Fruit fly (Drosophila melanogaster) whole organism, embryonic: ENCODE data around the gene Chchd2.

Experiments used
- Atf3 ChIP-seq: fragments of 200-800 bp; sonication (Bioruptor generic); optimal IDR thresholded peaks from 3 replicates; lab custom pipeline; 2016; ENCODE audit warnings: missing biosample characterization, missing genetic modification characterization
- CG10267 ChIP-seq: fragments of 200-800 bp; sonication (Bioruptor generic); optimal IDR thresholded peaks from 2 replicates; lab custom pipeline; 2018; ENCODE audit warnings: missing biosample characterization, mild to moderate bottlenecking, missing genetic modification characterization, moderate library complexity
- CG10654 ChIP-seq: fragments of 200-800 bp; sonication (Bioruptor generic); optimal IDR thresholded peaks from 2 replicates; lab custom pipeline; 2016; ENCODE audit warnings: missing biosample characterization, missing genetic modification characterization
- CG10979 ChIP-seq: fragments of 200-800 bp; sonication (Bioruptor generic); optimal IDR thresholded peaks from 2 replicates; lab custom pipeline; 2018; ENCODE audit warnings: missing biosample characterization, mild to moderate bottlenecking, missing genetic modification characterization, moderate library complexity
- CG11504 ChIP-seq: fragments of 200-800 bp; sonication (Bioruptor generic); optimal IDR thresholded peaks from 3 replicates; lab custom pipeline; 2019; ENCODE audit warnings: missing biosample characterization, mild to moderate bottlenecking, missing genetic modification characterization, moderate library complexity
- CG12769 ChIP-seq: fragments of 200-800 bp; sonication (Bioruptor generic); optimal IDR thresholded peaks from 2 replicates; lab custom pipeline; 2019; ENCODE audit warnings: missing biosample characterization, mild to moderate bottlenecking, missing genetic modification characterization, moderate library complexity
- CG14860 ChIP-seq: fragments of 200-800 bp; sonication (Bioruptor generic); IDR thresholded peaks from 3 replicates; pipeline ENCODE4 v1.3.6; 2022; ENCODE audit warnings: missing biosample characterization, missing genetic modification characterization; ENCODE audit not compliant: partially characterized antibody
- CG17186 ChIP-seq: fragments of 200-800 bp; sonication (Bioruptor generic); optimal IDR thresholded peaks from 3 replicates; lab custom pipeline; 2017; ENCODE audit warnings: missing biosample characterization, missing genetic modification reagents, missing genetic modification characterization
- CG3163 ChIP-seq: fragments of 200-800 bp; sonication (Bioruptor generic); optimal IDR thresholded peaks from 3 replicates; lab custom pipeline; 2016; ENCODE audit warnings: missing biosample characterization, missing genetic modification characterization
- CG3281 ChIP-seq: fragments of 200-800 bp; sonication (Bioruptor generic); optimal IDR thresholded peaks from 3 replicates; lab custom pipeline; 2017; ENCODE audit warnings: missing biosample characterization, mild to moderate bottlenecking, missing genetic modification characterization
- CG34422 ChIP-seq: fragments of 200-800 bp; sonication (Bioruptor generic); IDR thresholded peaks from 3 replicates; pipeline ENCODE4 v1.3.6; 2022; ENCODE audit warnings: missing biosample characterization, missing genetic modification characterization
- CG43689 ChIP-seq: fragments of 200-800 bp; sonication (Bioruptor generic); IDR thresholded peaks from 2 replicates; pipeline ENCODE4 v1.3.6; 2022; ENCODE audit warnings: missing biosample characterization, missing genetic modification characterization
- CG6854 ChIP-seq: fragments of 200-800 bp; sonication (Bioruptor generic); optimal IDR thresholded peaks from 3 replicates; lab custom pipeline; 2017; ENCODE audit warnings: missing biosample characterization, mild to moderate bottlenecking, missing genetic modification characterization
- CG7357 ChIP-seq: fragments of 200-800 bp; sonication (Bioruptor generic); IDR thresholded peaks from 3 replicates; pipeline ENCODE4 v1.3.6; 2022; ENCODE audit warnings: missing biosample characterization, missing genetic modification characterization
- CG8944 ChIP-seq: fragments of 200-800 bp; sonication (Bioruptor generic); optimal IDR thresholded peaks from 3 replicates; lab custom pipeline; 2016; ENCODE audit warnings: missing biosample characterization, missing genetic modification characterization
- CG9609 ChIP-seq: fragments of 200-800 bp; sonication (Bioruptor generic); optimal IDR thresholded peaks from 3 replicates; lab custom pipeline; 2016; ENCODE audit warnings: missing biosample characterization, missing genetic modification characterization
- Dad ChIP-seq: fragments of 200-800 bp; sonication (Bioruptor generic); optimal IDR thresholded peaks from 3 replicates; lab custom pipeline; 2016; ENCODE audit warnings: missing biosample characterization, missing genetic modification characterization
- Dbx ChIP-seq: fragments of 200-800 bp; sonication (Bioruptor generic); IDR thresholded peaks from 3 replicates; pipeline ENCODE4 v1.3.6; 2022; ENCODE audit warnings: missing biosample characterization, missing genetic modification characterization
- Dfd ChIP-seq, 2 experiments: fragments of >200 bp; optimal IDR thresholded peaks; 2 replicates each; lab custom pipeline; 2017; ENCODE audit warnings: missing biosample characterization in 2 of 2, missing genetic modification characterization in 2 of 2
- Doc2 ChIP-seq: fragments of 200-800 bp; sonication (Bioruptor generic); IDR thresholded peaks from 2 replicates; pipeline ENCODE4 v1.3.6; 2022; ENCODE audit warnings: missing biosample characterization, missing genetic modification characterization
- Fer1 ChIP-seq: fragments of 200-800 bp; sonication (Bioruptor generic); optimal IDR thresholded peaks from 2 replicates; lab custom pipeline; 2017; ENCODE audit warnings: missing biosample characterization, mild to moderate bottlenecking, missing genetic modification characterization
- H2.0 ChIP-seq: fragments of 200-800 bp; sonication (Bioruptor generic); IDR thresholded peaks from 2 replicates; pipeline ENCODE4 v1.3.6; 2022; ENCODE audit warnings: missing biosample characterization, missing genetic modification characterization
- Hr78 ChIP-seq, 2 experiments: fragments of 200-800 bp in 1 of 2; fragments of >200 bp in 1 of 2; sonication (Bioruptor generic) in 1 of 2; optimal IDR thresholded peaks; 2 replicates each; lab custom pipeline; 2017 to 2019; ENCODE audit warnings: missing biosample characterization in 2 of 2, missing genetic modification characterization in 2 of 2, mild to moderate bottlenecking in 1 of 2, moderate library complexity in 1 of 2
- Mrtf ChIP-seq: fragments of 200-800 bp; sonication (Bioruptor generic); IDR thresholded peaks from 3 replicates; pipeline ENCODE4 v1.3.6; 2022; ENCODE audit warnings: missing biosample characterization, missing genetic modification characterization
- Poxn ChIP-seq: fragments of 200-800 bp; sonication (Bioruptor generic); IDR thresholded peaks from 2 replicates; pipeline ENCODE4 v1.3.6; 2022; ENCODE audit warnings: missing biosample characterization, missing genetic modification characterization
- Sry-β ChIP-seq: fragments of 200-800 bp; sonication (Bioruptor generic); optimal IDR thresholded peaks from 2 replicates; lab custom pipeline; 2018; ENCODE audit warnings: missing biosample characterization, mild to moderate bottlenecking, missing genetic modification characterization, moderate library complexity
- Sry-δ ChIP-seq: fragments of 200-800 bp; sonication (Bioruptor generic); optimal IDR thresholded peaks from 2 replicates; lab custom pipeline; 2016; ENCODE audit warnings: missing biosample characterization, missing genetic modification characterization
- TFAM ChIP-seq: fragments of 200-800 bp; sonication (Bioruptor generic); optimal IDR thresholded peaks from 2 replicates; lab custom pipeline; 2017; ENCODE audit warnings: missing biosample characterization, missing genetic modification characterization, inconsistent platforms
- bbx ChIP-seq: fragments of 200-800 bp; sonication (Bioruptor generic); IDR thresholded peaks from 2 replicates; pipeline ENCODE4 v1.3.6; 2022; ENCODE audit warnings: missing biosample characterization, missing genetic modification characterization; ENCODE audit not compliant: partially characterized antibody
- bowl ChIP-seq: fragments of 200-800 bp; sonication (Bioruptor generic); IDR thresholded peaks from 2 replicates; pipeline ENCODE4 v1.3.6; 2022; ENCODE audit warnings: missing biosample characterization, missing genetic modification characterization
- bsh ChIP-seq, 2 experiments: fragments of 200-800 bp; sonication (Bioruptor generic); optimal IDR thresholded peaks; 2 replicates each; lab custom pipeline; 2017 to 2018; ENCODE audit warnings: mild to moderate bottlenecking in 2 of 2, missing biosample characterization in 2 of 2, missing genetic modification characterization in 2 of 2, moderate library complexity in 1 of 2
- cg ChIP-seq: fragments of 200-800 bp; sonication (Bioruptor generic); optimal IDR thresholded peaks from 3 replicates; lab custom pipeline; 2019; ENCODE audit warnings: missing biosample characterization, mild to moderate bottlenecking, missing genetic modification characterization, moderate library complexity
- chif ChIP-seq, 2 experiments: fragments of 200-800 bp; sonication (Bioruptor generic); optimal IDR thresholded peaks; 3 replicates each; lab custom pipeline; 2016; ENCODE audit warnings: missing biosample characterization in 2 of 2, missing genetic modification characterization in 2 of 2
- ci ChIP-seq: fragments of 200-800 bp; sonication (Bioruptor generic); IDR thresholded peaks from 3 replicates; pipeline ENCODE4 v1.3.6; 2022; ENCODE audit warnings: missing biosample characterization, missing genetic modification characterization
- cwo ChIP-seq: fragments of 200-800 bp; sonication (Bioruptor generic); optimal IDR thresholded peaks from 3 replicates; lab custom pipeline; 2017; ENCODE audit warnings: missing biosample characterization, missing genetic modification characterization, mild to moderate bottlenecking, moderate library complexity, missing genetic modification reagents
- emc ChIP-seq: fragments of 200-800 bp; sonication (Bioruptor generic); optimal IDR thresholded peaks from 2 replicates; lab custom pipeline; 2016; ENCODE audit warnings: missing biosample characterization, missing genetic modification characterization
- hkb ChIP-seq, 2 experiments: fragments of 200-800 bp in 1 of 2; fragments of >200 bp in 1 of 2; sonication (Bioruptor generic) in 1 of 2; IDR thresholded peaks in 1 of 2; optimal IDR thresholded peaks in 1 of 2; 2 replicates each; pipeline versions ENCODE4 v1.3.6 to Lab custom; 2017 to 2022; ENCODE audit warnings: missing biosample characterization in 1 of 2, missing genetic modification characterization in 1 of 2
- lab ChIP-seq: fragments of 200-800 bp; sonication (Bioruptor generic); optimal IDR thresholded peaks from 3 replicates; lab custom pipeline; 2017; ENCODE audit warnings: missing biosample characterization, missing genetic modification characterization, mild to moderate bottlenecking, moderate library complexity, missing genetic modification reagents
- pfk ChIP-seq: fragments of 200-800 bp; sonication (Bioruptor generic); optimal IDR thresholded peaks from 2 replicates; lab custom pipeline; 2018; ENCODE audit warnings: missing biosample characterization, mild to moderate bottlenecking, missing genetic modification characterization, moderate library complexity
- prd ChIP-seq, 3 experiments: fragments of >200 bp in 2 of 3; fragments of 200-800 bp in 1 of 3; sonication (Bioruptor generic) in 1 of 3; optimal IDR thresholded peaks in 2 of 3; IDR thresholded peaks in 1 of 3; 2 replicates in 2 of 3; 3 replicates in 1 of 3; pipeline versions ENCODE4 v1.3.6 to Lab custom; 2017 to 2022; ENCODE audit warnings: missing biosample characterization in 1 of 3, missing genetic modification characterization in 1 of 3
- run ChIP-seq: fragments of 200-800 bp; sonication (Bioruptor generic); optimal IDR thresholded peaks from 3 replicates; lab custom pipeline; 2018; ENCODE audit warnings: missing biosample characterization, mild to moderate bottlenecking, missing genetic modification characterization
- sd ChIP-seq: fragments of 200-800 bp; sonication (Bioruptor generic); optimal IDR thresholded peaks from 3 replicates; lab custom pipeline; 2018; ENCODE audit warnings: missing biosample characterization, mild to moderate bottlenecking, missing genetic modification characterization, moderate library complexity
- so ChIP-seq: fragments of 200-800 bp; sonication (Bioruptor generic); IDR thresholded peaks from 3 replicates; pipeline ENCODE4 v1.3.6; 2022; ENCODE audit warnings: missing biosample characterization, missing genetic modification characterization
- sqz ChIP-seq: fragments of 200-800 bp; sonication (Bioruptor generic); optimal IDR thresholded peaks from 3 replicates; lab custom pipeline; 2018; ENCODE audit warnings: missing biosample characterization, mild to moderate bottlenecking, missing genetic modification characterization
- tna ChIP-seq: fragments of 200-800 bp; sonication (Bioruptor generic); IDR thresholded peaks from 2 replicates; pipeline ENCODE4 v1.3.6; 2022; ENCODE audit warnings: missing biosample characterization, missing genetic modification characterization; ENCODE audit not compliant: partially characterized antibody
- toy ChIP-seq: fragments of 200-800 bp; sonication (Bioruptor generic); IDR thresholded peaks from 2 replicates; pipeline ENCODE4 v1.3.6; 2022; ENCODE audit warnings: missing biosample characterization, missing genetic modification characterization
- ttk ChIP-seq: fragments of 200-800 bp; sonication (Bioruptor generic); IDR thresholded peaks from 2 replicates; pipeline ENCODE4 v2.1.2; 2022; ENCODE audit warnings: missing biosample characterization, missing genetic modification characterization
- vvl ChIP-seq: fragments of 200-800 bp; sonication (Bioruptor generic); IDR thresholded peaks from 2 replicates; pipeline ENCODE4 v1.3.6; 2022; ENCODE audit warnings: missing biosample characterization, missing genetic modification characterization
- zf30C ChIP-seq: fragments of 200-800 bp; sonication (Bioruptor generic); optimal IDR thresholded peaks from 3 replicates; lab custom pipeline; 2018; ENCODE audit warnings: missing biosample characterization, mild to moderate bottlenecking, missing genetic modification characterization

Chchd2 gene

dm6 chrX:17107401-17107916 lies 41.3 kb upstream of the Chchd2 start, which contains the start of gene CG5004 (continued):
- TF ChIP-seq bsh (GFP tag; optimal IDR thresholded peaks at IDR 0.05; lab: Kevin White, UChicago): no peak
- no peak for TF ChIP-seq CG10654 (GFP tag; lab: Kevin White, UChicago)
- no peak for TF ChIP-seq CG6854
- no peak for TF ChIP-seq Dfd (GFP tag; optimal IDR thresholded peaks at IDR 0.05; lab: Kevin White, UChicago)
- TF ChIP-seq CG12769 (tag; lab: Kevin White, UChicago): peak; percentile 20
- no peak for TF ChIP-seq Atf3 (GFP tag; lab: Kevin White, UChicago)
- TF ChIP-seq CG10979 (tag; lab: Kevin White, UChicago): no peak
- no peak for TF ChIP-seq CG11504
- TF ChIP-seq cwo (GFP tag; lab: Kevin White, UChicago): no peak
- no peak for TF ChIP-seq Doc2 (GFP tag; lab: Robert Waterston, UW)
- no peak for TF ChIP-seq CG9609
- no peak for TF ChIP-seq Sry-β (GFP tag; lab: Kevin White, UChicago)
- no peak for TF ChIP-seq Hr78 (GFP tag; optimal IDR thresholded peaks at IDR 0.05; lab: Kevin White, UChicago)
- TF ChIP-seq zf30C (GFP tag; lab: Kevin White, UChicago): no peak
- TF ChIP-seq CG8944 (GFP tag; lab: Kevin White, UChicago): no peak
- TF ChIP-seq toy (GFP tag; lab: Robert Waterston, UW): no peak
- TF ChIP-seq Mrtf (GFP tag; lab: Robert Waterston, UW): no peak
- TF ChIP-seq cg (GFP tag; lab: Kevin White, UChicago): peak; percentile 70
- peak; percentile 43; the same call in 1 of the 2 replicates for TF ChIP-seq bbx
- no peak for TF ChIP-seq run (tag; lab: Kevin White, UChicago)
- no peak for TF ChIP-seq CG17186 (GFP tag; lab: Kevin White, UChicago)
- TF ChIP-seq ci (GFP tag; lab: Robert Waterston, UW): no peak; the same call in 2 of the 3 replicates
- TF ChIP-seq CG3281 (GFP tag; lab: Kevin White, UChicago): no peak
- TF ChIP-seq vvl (GFP tag; lab: Robert Waterston, UW): peak; percentile 38; the same call in 1 of the 2 replicates
- TF ChIP-seq chif (GFP tag; optimal IDR thresholded peaks at IDR 0.05; lab: Kevin White, UChicago): no peak
- no peak for TF ChIP-seq Poxn (GFP tag; lab: Robert Waterston, UW)
- peak; percentile 72 for TF ChIP-seq sd (tag; lab: Kevin White, UChicago)
- no peak; the same call in 2 of the 3 replicates for TF ChIP-seq Dbx (GFP tag; lab: Robert Waterston, UW)
- 0 out of 3 replicates have a peak, but pooled peaks have one; percentile 43 for TF ChIP-seq CG14860 (GFP tag; lab: Robert Waterston, UW)
- TF ChIP-seq TFAM (GFP tag; lab: Kevin White, UChicago): no peak
- TF ChIP-seq bowl (GFP tag; lab: Robert Waterston, UW): no peak
- TF ChIP-seq emc (GFP tag; lab: Kevin White, UChicago): no peak
- TF ChIP-seq CG7357 (GFP tag; lab: Robert Waterston, UW): no peak
- TF ChIP-seq prd (optimal IDR thresholded peaks at IDR 0.05; lab: Kevin White, UChicago): no peak
- TF ChIP-seq prd (GFP tag; IDR thresholded peaks at IDR 0.05; lab: Robert Waterston, UW): no peak
- no peak for TF ChIP-seq ttk (GFP tag; lab: Robert Waterston, UW)
- no peak for TF ChIP-seq CG43689
- no peak for TF ChIP-seq Dad (GFP tag; lab: Kevin White, UChicago)
- no peak; the same call in 1 of the 2 replicates for TF ChIP-seq tna (GFP tag; lab: Robert Waterston, UW)
- peak; percentile 21 for TF ChIP-seq CG3163 (GFP tag; lab: Kevin White, UChicago)
- TF ChIP-seq pfk (GFP tag; lab: Kevin White, UChicago): no peak
- peak; percentile 0 for TF ChIP-seq lab (GFP tag; lab: Kevin White, UChicago)
- no peak for TF ChIP-seq hkb (optimal IDR thresholded peaks at IDR 0.05; lab: Kevin White, UChicago)
- TF ChIP-seq hkb (GFP tag; IDR thresholded peaks at IDR 0.05; lab: Robert Waterston, UW): no peak
- peak; percentile 78; the same call in 1 of the 3 replicates for TF ChIP-seq CG34422 (GFP tag; lab: Robert Waterston, UW)
- TF ChIP-seq Fer1 (GFP tag; lab: Kevin White, UChicago): peak; percentile 36
- TF ChIP-seq H2.0: no peak
- TF ChIP-seq CG10267 (tag; lab: Kevin White, UChicago): no peak
- TF ChIP-seq Sry-δ (GFP tag; lab: Kevin White, UChicago): peak; percentile 54
- TF ChIP-seq sqz (GFP tag; lab: Kevin White, UChicago): peak; percentile 5
- no peak for TF ChIP-seq so
